Fruit fly (Drosophila melanogaster) whole organism, embryonic: ENCODE measurements around the gene p115.

Experiments used
- CG1024 ChIP-seq: fragments of 200-800 bp; sonication (Bioruptor generic); IDR thresholded peaks from 2 replicates; pipeline ENCODE4 v1.3.6; 2022; ENCODE audit warnings: missing biosample characterization, missing genetic modification characterization
- CG10565 ChIP-seq: fragments of 200-800 bp; sonication (Bioruptor generic); optimal IDR thresholded peaks from 3 replicates; lab custom pipeline; 2016; ENCODE audit warnings: missing biosample characterization, mild to moderate bottlenecking, missing genetic modification characterization
- CG10654 ChIP-seq: fragments of 200-800 bp; sonication (Bioruptor generic); optimal IDR thresholded peaks from 2 replicates; lab custom pipeline; 2016; ENCODE audit warnings: missing biosample characterization, missing genetic modification characterization
- CG10959 ChIP-seq: fragments of 200-800 bp; sonication (Bioruptor generic); IDR thresholded peaks from 2 replicates; pipeline ENCODE4 v1.3.6; 2022; ENCODE audit warnings: missing biosample characterization, missing genetic modification characterization
- CG12659 ChIP-seq: fragments of 200-800 bp; sonication (Bioruptor generic); optimal IDR thresholded peaks from 3 replicates; lab custom pipeline; 2017; ENCODE audit warnings: mild to moderate bottlenecking, missing biosample characterization, missing genetic modification reagents, missing genetic modification characterization
- CG13424 ChIP-seq: fragments of 200-800 bp; sonication (Bioruptor generic); optimal IDR thresholded peaks from 2 replicates; lab custom pipeline; 2019; ENCODE audit warnings: missing biosample characterization, mild to moderate bottlenecking, missing genetic modification characterization, moderate library complexity
- CG14710 ChIP-seq: fragments of 200-800 bp; sonication (Bioruptor generic); optimal IDR thresholded peaks from 3 replicates; lab custom pipeline; 2019; ENCODE audit warnings: missing biosample characterization, mild to moderate bottlenecking, missing genetic modification characterization, moderate library complexity
- CG1603 ChIP-seq: fragments of 200-800 bp; sonication (Bioruptor generic); optimal IDR thresholded peaks from 2 replicates; lab custom pipeline; 2019; ENCODE audit warnings: missing biosample characterization, mild to moderate bottlenecking, missing genetic modification characterization, moderate library complexity
- CG1647 ChIP-seq: fragments of 200-800 bp; sonication (Bioruptor generic); optimal IDR thresholded peaks from 3 replicates; lab custom pipeline; 2016; ENCODE audit warnings: missing biosample characterization, missing genetic modification characterization
- CG16815 ChIP-seq: fragments of 200-800 bp; sonication (Bioruptor generic); optimal IDR thresholded peaks from 3 replicates; lab custom pipeline; 2017; ENCODE audit warnings: missing biosample characterization, mild to moderate bottlenecking, missing genetic modification characterization
- CG17912 ChIP-seq: fragments of 200-800 bp; sonication (Bioruptor generic); optimal IDR thresholded peaks from 2 replicates; lab custom pipeline; 2018; ENCODE audit warnings: missing biosample characterization, mild to moderate bottlenecking, missing genetic modification characterization
- CG3281 ChIP-seq: fragments of 200-800 bp; sonication (Bioruptor generic); optimal IDR thresholded peaks from 3 replicates; lab custom pipeline; 2017; ENCODE audit warnings: missing biosample characterization, mild to moderate bottlenecking, missing genetic modification characterization
- CG3407 ChIP-seq: fragments of 200-800 bp; sonication (Bioruptor generic); optimal IDR thresholded peaks from 2 replicates; lab custom pipeline; 2018; ENCODE audit warnings: missing biosample characterization, mild to moderate bottlenecking, missing genetic modification characterization
- CG4282 ChIP-seq: fragments of 200-800 bp; sonication (Bioruptor generic); optimal IDR thresholded peaks from 2 replicates; lab custom pipeline; 2016; ENCODE audit warnings: missing biosample characterization, missing genetic modification characterization
- CG6765 ChIP-seq: fragments of 200-800 bp; sonication (Bioruptor generic); optimal IDR thresholded peaks from 3 replicates; lab custom pipeline; 2017; ENCODE audit warnings: missing biosample characterization, mild to moderate bottlenecking, missing genetic modification characterization
- CG8478 ChIP-seq: fragments of >200 bp; optimal IDR thresholded peaks from 2 replicates; lab custom pipeline; 2018
- CG9817 ChIP-seq: fragments of 200-800 bp; sonication (Bioruptor generic); optimal IDR thresholded peaks from 2 replicates; lab custom pipeline; 2018; ENCODE audit warnings: missing biosample characterization, mild to moderate bottlenecking, missing genetic modification characterization, moderate library complexity
- D19A ChIP-seq: fragments of 200-800 bp; optimal IDR thresholded peaks from 3 replicates; lab custom pipeline; 2019; ENCODE audit warnings: missing biosample characterization, mild to moderate bottlenecking, missing genetic modification characterization, moderate library complexity
- D19B ChIP-seq: fragments of 200-800 bp; sonication (Bioruptor generic); optimal IDR thresholded peaks from 2 replicates; lab custom pipeline; 2017; ENCODE audit warnings: missing biosample characterization, mild to moderate bottlenecking, missing genetic modification characterization
- Dip2 ChIP-seq: fragments of 200-800 bp; sonication (Bioruptor generic); IDR thresholded peaks from 2 replicates; pipeline ENCODE4 v1.3.6; 2022; ENCODE audit warnings: missing biosample characterization, missing genetic modification characterization
- Dip3 ChIP-seq: fragments of 200-800 bp; sonication (Bioruptor generic); optimal IDR thresholded peaks from 3 replicates; lab custom pipeline; 2016; ENCODE audit warnings: missing biosample characterization, missing genetic modification characterization
- Dp ChIP-seq: fragments of 200-800 bp; sonication (Bioruptor generic); optimal IDR thresholded peaks from 2 replicates; lab custom pipeline; 2018; ENCODE audit warnings: missing biosample characterization, mild to moderate bottlenecking, missing genetic modification characterization, moderate library complexity
- Elba2 ChIP-seq: fragments of 200-800 bp; sonication (Bioruptor generic); optimal IDR thresholded peaks from 3 replicates; lab custom pipeline; 2016; ENCODE audit warnings: missing biosample characterization, missing genetic modification characterization
- Ets65A ChIP-seq: fragments of 200-800 bp; sonication (Bioruptor generic); peaks from one replicate; lab custom pipeline; 2016; ENCODE audit warnings: missing biosample characterization, missing genetic modification characterization
- Fer3 ChIP-seq: fragments of 200-800 bp; sonication (Bioruptor generic); optimal IDR thresholded peaks from 2 replicates; lab custom pipeline; 2018; ENCODE audit warnings: missing biosample characterization, mild to moderate bottlenecking, missing genetic modification characterization, moderate library complexity
- H2.0 ChIP-seq: fragments of 200-800 bp; sonication (Bioruptor generic); IDR thresholded peaks from 2 replicates; pipeline ENCODE4 v1.3.6; 2022; ENCODE audit warnings: missing biosample characterization, missing genetic modification characterization
- Meics ChIP-seq: fragments of 200-800 bp; sonication (Bioruptor generic); optimal IDR thresholded peaks from 2 replicates; lab custom pipeline; 2017; ENCODE audit warnings: missing biosample characterization, mild to moderate bottlenecking, missing genetic modification characterization
- Ptx1 ChIP-seq: fragments of 200-800 bp; sonication (Bioruptor generic); IDR thresholded peaks from 2 replicates; pipeline ENCODE4 v1.3.6; 2022; ENCODE audit warnings: missing biosample characterization, missing genetic modification characterization
- abd-A ChIP-seq: fragments of 200-800 bp; sonication (Bioruptor generic); optimal IDR thresholded peaks from 3 replicates; lab custom pipeline; 2019; ENCODE audit warnings: missing biosample characterization, mild to moderate bottlenecking, missing genetic modification characterization, moderate library complexity
- ac ChIP-seq: fragments of 200-800 bp; sonication (Bioruptor generic); optimal IDR thresholded peaks from 3 replicates; lab custom pipeline; 2017; ENCODE audit warnings: missing biosample characterization, mild to moderate bottlenecking, missing genetic modification characterization
- az2 ChIP-seq: fragments of 200-800 bp; sonication (Bioruptor generic); optimal IDR thresholded peaks from 3 replicates; lab custom pipeline; 2016; ENCODE audit warnings: missing biosample characterization, missing genetic modification characterization
- bab2 ChIP-seq: fragments of 200-800 bp; sonication (Bioruptor generic); optimal IDR thresholded peaks from 2 replicates; lab custom pipeline; 2016; ENCODE audit warnings: missing biosample characterization, missing genetic modification characterization
- bsh ChIP-seq, 2 experiments: fragments of 200-800 bp; sonication (Bioruptor generic); optimal IDR thresholded peaks; 2 replicates each; lab custom pipeline; 2017 to 2018; ENCODE audit warnings: mild to moderate bottlenecking in 2 of 2, missing biosample characterization in 2 of 2, missing genetic modification characterization in 2 of 2, moderate library complexity in 1 of 2
- cas ChIP-seq: fragments of 200-800 bp; sonication (Bioruptor generic); IDR thresholded peaks from 2 replicates; pipeline ENCODE4 v1.3.6; 2022; ENCODE audit warnings: missing biosample characterization, missing genetic modification characterization
- dm ChIP-seq: fragments of 200-800 bp; sonication (Bioruptor generic); optimal IDR thresholded peaks from 3 replicates; lab custom pipeline; 2016; ENCODE audit warnings: missing biosample characterization, missing genetic modification characterization
- dpn ChIP-seq, 2 experiments: fragments of 200-800 bp; sonication (Bioruptor generic); optimal IDR thresholded peaks; 3 replicates each; lab custom pipeline; 2016; ENCODE audit warnings: missing biosample characterization in 2 of 2, missing genetic modification characterization in 2 of 2
- en ChIP-seq: fragments of 200-800 bp; sonication (Bioruptor generic); optimal IDR thresholded peaks from 2 replicates; lab custom pipeline; 2016; ENCODE audit warnings: missing biosample characterization, missing genetic modification characterization
- gem ChIP-seq: fragments of 200-800 bp; sonication (Bioruptor generic); optimal IDR thresholded peaks from 2 replicates; lab custom pipeline; 2019; ENCODE audit warnings: missing biosample characterization, mild to moderate bottlenecking, missing genetic modification characterization, moderate library complexity
- lbe ChIP-seq: fragments of 200-800 bp; sonication (Bioruptor generic); optimal IDR thresholded peaks from 2 replicates; lab custom pipeline; 2016; ENCODE audit warnings: missing biosample characterization, mild to moderate bottlenecking, missing genetic modification characterization
- maf-S ChIP-seq: fragments of 200-800 bp; sonication (Bioruptor generic); optimal IDR thresholded peaks from 2 replicates; lab custom pipeline; 2016; ENCODE audit warnings: missing biosample characterization, missing genetic modification characterization
- phol ChIP-seq: fragments of 200-800 bp; sonication (Bioruptor generic); optimal IDR thresholded peaks from 3 replicates; lab custom pipeline; 2018; ENCODE audit warnings: missing biosample characterization, mild to moderate bottlenecking, missing genetic modification characterization, moderate library complexity
- psq ChIP-seq: fragments of 200-800 bp; sonication (Bioruptor generic); optimal IDR thresholded peaks from 2 replicates; lab custom pipeline; 2017; ENCODE audit warnings: missing biosample characterization, missing genetic modification characterization
- repo ChIP-seq: fragments of 200-800 bp; sonication (Bioruptor generic); optimal IDR thresholded peaks from 2 replicates; lab custom pipeline; 2016; ENCODE audit warnings: missing biosample characterization, missing genetic modification characterization
- sim ChIP-seq: fragments of 200-800 bp; sonication (Bioruptor generic); IDR thresholded peaks from 2 replicates; pipeline ENCODE4 v1.3.6; 2022; ENCODE audit warnings: missing biosample characterization, missing genetic modification characterization
- trh ChIP-seq: fragments of 200-800 bp; sonication (Bioruptor generic); optimal IDR thresholded peaks from 2 replicates; lab custom pipeline; 2016; ENCODE audit warnings: missing biosample characterization, missing genetic modification characterization
- tx ChIP-seq: fragments of 200-800 bp; sonication (Bioruptor generic); optimal IDR thresholded peaks from 2 replicates; lab custom pipeline; 2016; ENCODE audit warnings: missing biosample characterization, missing genetic modification characterization
- vvl ChIP-seq: fragments of 200-800 bp; sonication (Bioruptor generic); IDR thresholded peaks from 2 replicates; pipeline ENCODE4 v1.3.6; 2022; ENCODE audit warnings: missing biosample characterization, missing genetic modification characterization
- wor ChIP-seq: fragments of 200-800 bp; sonication (Bioruptor generic); IDR thresholded peaks from 2 replicates; pipeline ENCODE4 v1.3.6; 2022; ENCODE audit warnings: missing biosample characterization, missing genetic modification characterization
- zen2 ChIP-seq: fragments of 200-800 bp; sonication (Bioruptor generic); IDR thresholded peaks from 3 replicates; pipeline ENCODE4 v1.3.6; 2022; ENCODE audit warnings: missing biosample characterization, missing genetic modification characterization; ENCODE audit not compliant: partially characterized antibody
- zf30C ChIP-seq: fragments of 200-800 bp; sonication (Bioruptor generic); optimal IDR thresholded peaks from 3 replicates; lab custom pipeline; 2018; ENCODE audit warnings: missing biosample characterization, mild to moderate bottlenecking, missing genetic modification characterization

p115 gene

DNA sequence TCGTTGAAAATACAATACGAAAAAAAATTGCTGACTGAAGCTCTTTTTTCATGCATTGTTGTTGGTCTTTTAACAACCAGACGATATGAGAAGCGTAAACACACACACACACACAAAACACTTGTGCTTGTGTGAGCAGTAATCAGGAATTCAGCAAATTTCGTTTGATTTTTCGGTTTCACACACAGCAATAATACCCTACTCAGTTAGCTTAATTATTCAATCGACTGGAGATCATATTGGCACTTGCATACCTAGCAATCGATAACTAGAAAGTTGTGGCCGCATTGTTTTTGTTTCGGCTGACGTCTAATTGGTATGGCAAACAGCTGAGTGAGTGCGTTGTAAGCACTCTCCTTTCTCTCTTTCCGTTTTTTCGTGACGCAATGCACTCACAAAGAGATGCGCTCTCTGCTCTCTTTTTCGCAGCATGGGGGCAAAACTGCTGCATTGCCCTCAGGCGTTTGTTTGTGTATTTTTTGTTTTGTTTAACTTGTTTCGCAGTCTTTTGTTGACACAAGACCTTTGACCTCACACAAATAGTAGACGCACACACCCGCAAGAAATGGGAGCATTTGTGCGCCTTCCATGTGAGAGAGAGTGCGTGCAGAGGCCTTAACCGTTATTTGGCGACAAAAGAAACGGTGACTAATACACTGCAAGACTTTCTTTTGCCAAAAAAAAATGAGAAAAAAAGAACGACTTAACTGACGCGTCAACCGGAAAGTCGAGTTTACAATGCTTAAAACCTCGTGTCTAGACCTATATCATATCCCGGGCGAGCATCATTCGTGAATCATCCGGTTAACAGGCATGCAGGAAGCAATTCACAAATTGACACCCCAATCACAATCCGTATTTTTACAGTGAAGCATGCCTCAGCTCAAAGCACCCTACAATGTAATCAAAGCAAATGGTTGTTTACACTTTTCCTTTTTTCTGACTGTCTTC, 51.2 kb downstream of the p115 start (continued):
- TF ChIP-seq CG14710 (tag; lab: Kevin White, UChicago), result peak; percentile 14
- no peak for TF ChIP-seq trh (GFP tag; lab: Kevin White, UChicago)
- TF ChIP-seq az2 (GFP tag; lab: Kevin White, UChicago), result no peak
- no peak for TF ChIP-seq CG8478 (lab: Kevin White, UChicago)
- TF ChIP-seq CG12659 (GFP tag; lab: Kevin White, UChicago), result peak; percentile 8
- peak; percentile 35 for TF ChIP-seq Meics (GFP tag; lab: Kevin White, UChicago)
- no peak for TF ChIP-seq tx (GFP tag; lab: Kevin White, UChicago)
- TF ChIP-seq cas (GFP tag; lab: Robert Waterston, UW), result no peak
- no peak for TF ChIP-seq maf-S (GFP tag; lab: Kevin White, UChicago)
- peak; percentile 50 for TF ChIP-seq vvl (GFP tag; lab: Robert Waterston, UW)
- TF ChIP-seq Ets65A (GFP tag; lab: Kevin White, UChicago), result peak; percentile 90
- TF ChIP-seq Dp (GFP tag; lab: Kevin White, UChicago), result no peak
- no peak for TF ChIP-seq CG10959 (GFP tag; lab: Robert Waterston, UW)
- no peak for TF ChIP-seq CG17912 (GFP tag; lab: Kevin White, UChicago)
- no peak for TF ChIP-seq Elba2
- TF ChIP-seq CG10565 (GFP tag; lab: Kevin White, UChicago), result no peak
- no peak for TF ChIP-seq CG16815 (GFP tag; lab: Kevin White, UChicago)
- no peak for TF ChIP-seq CG9817 (tag; lab: Kevin White, UChicago)
- TF ChIP-seq CG13424 (tag; lab: Kevin White, UChicago), result peak; percentile 33
- peak; percentile 68 for TF ChIP-seq zf30C (GFP tag; lab: Kevin White, UChicago)
- TF ChIP-seq H2.0 (GFP tag; lab: Robert Waterston, UW), result no peak
- no peak for TF ChIP-seq sim
- peak; percentile 26 for TF ChIP-seq phol (tag; lab: Kevin White, UChicago)
- TF ChIP-seq lbe (GFP tag; lab: Kevin White, UChicago), result peak; percentile 62
- TF ChIP-seq D19B, result peak; percentile 51
- TF ChIP-seq ac (GFP tag; lab: Kevin White, UChicago), result no peak
- peak; percentile 3 to 49 for TF ChIP-seq bsh (GFP tag; optimal IDR thresholded peaks at IDR 0.05; lab: Kevin White, UChicago)
- TF ChIP-seq CG1647 (GFP tag; lab: Kevin White, UChicago), result no peak
- peak; percentile 37 for TF ChIP-seq D19A (tag; lab: Kevin White, UChicago)
- TF ChIP-seq abd-A, result peak; percentile 38
- TF ChIP-seq CG10654 (GFP tag; lab: Kevin White, UChicago), result no peak
- no peak for TF ChIP-seq en
- 0 out of 2 replicates have a peak, but pooled peaks have one; percentile 2 for TF ChIP-seq CG1024
- TF ChIP-seq Fer3 (tag; lab: Kevin White, UChicago), result peak; percentile 13
- TF ChIP-seq CG4282 (GFP tag; lab: Kevin White, UChicago), result no peak
- TF ChIP-seq repo, result no peak
- no peak for TF ChIP-seq CG3407 (GFP tag; lab: Kevin White, UChicago)
- no peak for TF ChIP-seq dm (GFP tag; lab: Kevin White, UChicago)
- peak; percentile 49 for TF ChIP-seq gem (tag; lab: Kevin White, UChicago)
- peak; percentile 14 for TF ChIP-seq Dip3
- peak; percentile 22 for TF ChIP-seq bab2 (GFP tag; lab: Kevin White, UChicago)
- TF ChIP-seq zen2 (GFP tag; lab: Robert Waterston, UW), result no peak
- TF ChIP-seq Dip2 (GFP tag; lab: Robert Waterston, UW), result no peak
- peak; percentile 5 for TF ChIP-seq CG3281 (GFP tag; lab: Kevin White, UChicago)
- TF ChIP-seq dpn (GFP tag; optimal IDR thresholded peaks at IDR 0.05; lab: Kevin White, UChicago), result peak in 1 of 2 experiments; percentile 28
- no peak for TF ChIP-seq psq (GFP tag; lab: Kevin White, UChicago)
- TF ChIP-seq wor, result no peak
- no peak for TF ChIP-seq CG6765
- peak; percentile 34 for TF ChIP-seq CG1603 (tag; lab: Kevin White, UChicago)
- TF ChIP-seq Ptx1 (GFP tag; lab: Robert Waterston, UW), result peak; percentile 50
